Worm (Caenorhabditis elegans) whole organism, late embryonic: Measurements from ENCODE around the gene eor-2.
A peak's percentile ranks its signal among the peaks of the same experiment; 100 is the strongest.

Experiments
- C08G9.2 ChIP-seq: sonication (generic microtip); optimal IDR thresholded peaks from 2 replicates; lab custom pipeline; 2016; ENCODE audit warnings: mild to moderate bottlenecking, missing genetic modification characterization, moderate library complexity, missing compliant biosample characterization
- C38D4.7 ChIP-seq: fragments of 200-800 bp; sonication (Bioruptor generic); optimal IDR thresholded peaks from 2 replicates; lab custom pipeline; 2018; ENCODE audit warnings: mild to moderate bottlenecking, missing genetic modification characterization, moderate library complexity, missing compliant biosample characterization
- F13H6.1 ChIP-seq: sonication (generic microtip); optimal IDR thresholded peaks from 2 replicates; lab custom pipeline; 2016; ENCODE audit warnings: missing genetic modification characterization, missing compliant biosample characterization
- ceh-14 ChIP-seq: sonication (generic microtip); optimal IDR thresholded peaks from 2 replicates; lab custom pipeline; 2016; ENCODE audit warnings: missing genotype, missing genetic modification characterization, missing compliant biosample characterization
- ceh-18 ChIP-seq: sonication (generic microtip); optimal IDR thresholded peaks from 2 replicates; lab custom pipeline; 2016; ENCODE audit warnings: missing genetic modification characterization, missing compliant biosample characterization
- ceh-2 ChIP-seq: sonication (generic microtip); optimal IDR thresholded peaks from 2 replicates; lab custom pipeline; 2016; ENCODE audit warnings: missing genotype, missing genetic modification characterization, missing compliant biosample characterization
- ceh-22 ChIP-seq: sonication (generic microtip); optimal IDR thresholded peaks from 2 replicates; lab custom pipeline; 2017; ENCODE audit warnings: missing biosample characterization, missing genetic modification characterization
- ceh-24 ChIP-seq: sonication (generic microtip); optimal IDR thresholded peaks from 2 replicates; lab custom pipeline; 2016; ENCODE audit warnings: mild to moderate bottlenecking, missing genetic modification characterization, missing compliant biosample characterization
- ceh-31 ChIP-seq: sonication (generic microtip); optimal IDR thresholded peaks from 2 replicates; lab custom pipeline; 2016; ENCODE audit warnings: missing genetic modification characterization, missing compliant biosample characterization
- ceh-34 ChIP-seq: sonication (generic microtip); optimal IDR thresholded peaks from 2 replicates; lab custom pipeline; 2016; ENCODE audit warnings: mild to moderate bottlenecking, missing genetic modification characterization, missing compliant biosample characterization
- ceh-48 ChIP-seq: sonication (generic microtip); optimal IDR thresholded peaks from 2 replicates; lab custom pipeline; 2016; ENCODE audit warnings: missing genetic modification characterization, inconsistent platforms, missing compliant biosample characterization
- ceh-6 ChIP-seq: fragments of 200-800 bp; sonication (Bioruptor generic); optimal IDR thresholded peaks from 2 replicates; lab custom pipeline; 2018; ENCODE audit warnings: mild to moderate bottlenecking, missing genetic modification characterization, missing compliant biosample characterization
- ceh-9 ChIP-seq: sonication (generic microtip); optimal IDR thresholded peaks from 2 replicates; lab custom pipeline; 2016; ENCODE audit warnings: mild to moderate bottlenecking, missing genetic modification characterization, inconsistent platforms, missing compliant biosample characterization
- che-1 ChIP-seq: sonication (generic microtip); optimal IDR thresholded peaks from 2 replicates; lab custom pipeline; 2016; ENCODE audit warnings: mild to moderate bottlenecking, missing genetic modification characterization, missing compliant biosample characterization
- dmd-4 ChIP-seq: sonication (generic microtip); optimal IDR thresholded peaks from 2 replicates; lab custom pipeline; 2016; ENCODE audit warnings: borderline replicate concordance, missing genetic modification characterization, missing compliant biosample characterization
- dve-1 ChIP-seq: sonication (generic microtip); optimal IDR thresholded peaks from 2 replicates; lab custom pipeline; 2017; ENCODE audit warnings: antibody characterized with exemption, mild to moderate bottlenecking, missing genetic modification characterization, missing compliant biosample characterization
- elt-4 ChIP-seq: sonication (generic microtip); optimal IDR thresholded peaks from 2 replicates; lab custom pipeline; 2016; ENCODE audit warnings: missing genetic modification characterization, missing compliant biosample characterization
- eyg-1 ChIP-seq: sonication (generic microtip); optimal IDR thresholded peaks from 2 replicates; lab custom pipeline; 2016; ENCODE audit warnings: missing genotype, missing genetic modification characterization, missing compliant biosample characterization
- fax-1 ChIP-seq: sonication (generic microtip); optimal IDR thresholded peaks from 2 replicates; lab custom pipeline; 2016; ENCODE audit warnings: missing genotype, missing genetic modification characterization, missing compliant biosample characterization
- hlh-30 ChIP-seq: sonication (generic microtip); optimal IDR thresholded peaks from 2 replicates; lab custom pipeline; 2017; ENCODE audit warnings: antibody characterized with exemption, missing genetic modification characterization, missing compliant biosample characterization; ENCODE audit not compliant: insufficient read depth
- hlh-6 ChIP-seq: sonication (generic microtip); optimal IDR thresholded peaks from 2 replicates; lab custom pipeline; 2016; ENCODE audit warnings: missing genotype, missing genetic modification characterization, missing compliant biosample characterization
- lim-6 ChIP-seq: sonication (generic microtip); optimal IDR thresholded peaks from 2 replicates; lab custom pipeline; 2016; ENCODE audit warnings: missing genetic modification characterization, missing compliant biosample characterization
- lin-11 ChIP-seq: fragments of 200-800 bp; sonication (Bioruptor generic); optimal IDR thresholded peaks from 2 replicates; lab custom pipeline; 2018; ENCODE audit warnings: mild to moderate bottlenecking, missing genetic modification characterization, missing compliant biosample characterization
- madf-2 ChIP-seq: sonication (generic microtip); optimal IDR thresholded peaks from 2 replicates; lab custom pipeline; 2017; ENCODE audit warnings: missing genetic modification characterization, missing compliant biosample characterization
- nfya-1 ChIP-seq: sonication (generic microtip); optimal IDR thresholded peaks from 2 replicates; lab custom pipeline; 2017; ENCODE audit warnings: missing genetic modification characterization, mild to moderate bottlenecking, missing compliant biosample characterization, antibody characterized with exemption, moderate library complexity
- nhr-11 ChIP-seq: fragments of 150-350 bp; optimal IDR thresholded peaks from 2 replicates; lab custom pipeline; 2014; ENCODE audit warnings: missing biosample characterization, missing genetic modification characterization
- pag-3 ChIP-seq: sonication (generic microtip); optimal IDR thresholded peaks from 2 replicates; lab custom pipeline; 2016; ENCODE audit warnings: missing compliant biosample characterization, missing genetic modification characterization, borderline replicate concordance
- pat-9 ChIP-seq: fragments of 200-800 bp; sonication (Bioruptor generic); optimal IDR thresholded peaks from 2 replicates; lab custom pipeline; 2018; ENCODE audit warnings: mild to moderate bottlenecking, missing genetic modification characterization, moderate library complexity, missing compliant biosample characterization
- pha-2 ChIP-seq: sonication (generic microtip); optimal IDR thresholded peaks from 2 replicates; lab custom pipeline; 2017; ENCODE audit warnings: mild to moderate bottlenecking, missing genetic modification characterization, missing compliant biosample characterization
- pha-4 ChIP-seq: fragments of 150-350 bp; optimal IDR thresholded peaks from 2 replicates; lab custom pipeline; 2018; ENCODE audit warnings: missing biosample characterization, missing genetic modification reagents, missing genetic modification characterization
- pros-1 ChIP-seq: fragments of 150-350 bp; optimal IDR thresholded peaks from 2 replicates; lab custom pipeline; 2014; ENCODE audit warnings: missing biosample characterization, missing genetic modification reagents, missing genetic modification characterization
- sdc-2 ChIP-seq: sonication (generic microtip); optimal IDR thresholded peaks from 2 replicates; lab custom pipeline; 2016; ENCODE audit warnings: missing genotype, missing genetic modification characterization, missing compliant biosample characterization
- sox-2 ChIP-seq: fragments of 200-800 bp; sonication (Bioruptor generic); IDR thresholded peaks from 2 replicates; pipeline ENCODE4 v1.3.6; 2022; ENCODE audit warnings: missing genetic modification reagents, missing genetic modification characterization, missing compliant biosample characterization
- sox-4 ChIP-seq: sonication (generic microtip); optimal IDR thresholded peaks from 2 replicates; lab custom pipeline; 2017; ENCODE audit warnings: mild to moderate bottlenecking, missing genetic modification characterization, inconsistent platforms, missing compliant biosample characterization
- tbx-2 ChIP-seq: sonication (generic microtip); optimal IDR thresholded peaks from 2 replicates; lab custom pipeline; 2016; ENCODE audit warnings: missing genetic modification characterization, missing compliant biosample characterization
- tbx-7 ChIP-seq: sonication (generic microtip); optimal IDR thresholded peaks from 2 replicates; lab custom pipeline; 2016; ENCODE audit warnings: missing genotype, missing genetic modification characterization, missing compliant biosample characterization
- ttx-3 ChIP-seq: sonication (generic microtip); optimal IDR thresholded peaks from 2 replicates; lab custom pipeline; 2016; ENCODE audit warnings: missing genetic modification reagents, missing genetic modification characterization, missing compliant biosample characterization
- unc-42 ChIP-seq: sonication (generic microtip); optimal IDR thresholded peaks from 2 replicates; lab custom pipeline; 2016; ENCODE audit warnings: missing genotype, missing genetic modification characterization, missing compliant biosample characterization
- zip-5 ChIP-seq: sonication (generic microtip); optimal IDR thresholded peaks from 2 replicates; lab custom pipeline; 2016; ENCODE audit warnings: missing genetic modification characterization, missing compliant biosample characterization
- ztf-16 ChIP-seq: sonication (generic microtip); optimal IDR thresholded peaks from 2 replicates; lab custom pipeline; 2017; ENCODE audit warnings: missing genetic modification characterization, missing compliant biosample characterization

The eor-2 gene

ce11 chrX:14637445-14637844, 34.6 kb downstream of the eor-2 start:
- TF ChIP-seq ceh-9 (tag; lab: Kevin White, UChicago), result no peak
- no peak for TF ChIP-seq hlh-6
- TF ChIP-seq F13H6.1, result no peak
- TF ChIP-seq C08G9.2 (tag; lab: Kevin White, UChicago), result no peak
- no peak for TF ChIP-seq ceh-24
- no peak for TF ChIP-seq fax-1 (tag; lab: Kevin White, UChicago)
- no peak for TF ChIP-seq sdc-2 (tag; lab: Kevin White, UChicago)
- no peak for TF ChIP-seq unc-42 (tag; lab: Kevin White, UChicago)
- TF ChIP-seq ceh-48 (tag; lab: Kevin White, UChicago), result no peak
- TF ChIP-seq elt-4, result no peak
- no peak for TF ChIP-seq lim-6 (tag; lab: Kevin White, UChicago)
- no peak for TF ChIP-seq dmd-4 (tag; lab: Kevin White, UChicago)
- no peak for TF ChIP-seq ceh-2 (tag; lab: Kevin White, UChicago)
- no peak for TF ChIP-seq zip-5 (tag; lab: Kevin White, UChicago)
- no peak for TF ChIP-seq hlh-30 (tag; lab: Kevin White, UChicago)
- TF ChIP-seq sox-4, result no peak
- TF ChIP-seq ceh-6 (GFP tag; lab: Kevin White, UChicago), result no peak
- no peak for TF ChIP-seq lin-11 (tag; lab: Kevin White, UChicago)
- no peak for TF ChIP-seq pha-2 (tag; lab: Kevin White, UChicago)
- no peak for TF ChIP-seq sox-2 (GFP tag; lab: Robert Waterston, UW)

ce11 chrX:14639941-14640340, 37.1 kb downstream of the eor-2 start:
- no peak for TF ChIP-seq F13H6.1
- no peak for TF ChIP-seq madf-2 (tag; lab: Kevin White, UChicago)
- peak; percentile 45 for TF ChIP-seq ceh-14 (tag; lab: Kevin White, UChicago)
- TF ChIP-seq ceh-31 (tag; lab: Kevin White, UChicago), result peak; percentile 62
- TF ChIP-seq pag-3, result peak; percentile 30
- no peak for TF ChIP-seq ztf-16 (tag; lab: Kevin White, UChicago)
- no peak for TF ChIP-seq tbx-7 (tag; lab: Kevin White, UChicago)
- TF ChIP-seq eyg-1 (tag; lab: Kevin White, UChicago), result no peak
- TF ChIP-seq lim-6 (tag; lab: Kevin White, UChicago), result no peak
- no peak for TF ChIP-seq ceh-2 (tag; lab: Kevin White, UChicago)
- TF ChIP-seq dmd-4 (tag; lab: Kevin White, UChicago), result peak; percentile 51
- TF ChIP-seq hlh-6, result no peak
- peak; percentile 30 for TF ChIP-seq tbx-2 (tag; lab: Kevin White, UChicago)
- peak; percentile 33 for TF ChIP-seq ceh-34 (tag; lab: Kevin White, UChicago)
- TF ChIP-seq ceh-22 (tag; lab: Kevin White, UChicago), result no peak
- no peak for TF ChIP-seq pros-1 (tag; lab: Kevin White, UChicago)
- TF ChIP-seq nfya-1, result peak; percentile 35
- TF ChIP-seq unc-42 (tag; lab: Kevin White, UChicago), result peak; percentile 86
- TF ChIP-seq ceh-18 (tag; lab: Kevin White, UChicago), result peak; percentile 79

- TF ChIP-seq ceh-18 (tag; lab: Kevin White, UChicago), result no peak
- no peak for TF ChIP-seq ceh-24
- no peak for TF ChIP-seq unc-42 (tag; lab: Kevin White, UChicago)
- no peak for TF ChIP-seq C38D4.7 (GFP tag; lab: Kevin White, UChicago)
- TF ChIP-seq nhr-11 (tag; lab: Kevin White, UChicago), result no peak
- no peak for TF ChIP-seq dve-1 (tag; lab: Kevin White, UChicago)
- TF ChIP-seq dmd-4 (tag; lab: Kevin White, UChicago), result no peak
- TF ChIP-seq hlh-30 (tag; lab: Kevin White, UChicago), result no peak
- TF ChIP-seq ttx-3 (tag; lab: Kevin White, UChicago), result no peak
- no peak for TF ChIP-seq ceh-2 (tag; lab: Kevin White, UChicago)
- TF ChIP-seq pat-9 (tag; lab: Kevin White, UChicago), result no peak
- TF ChIP-seq ceh-6 (GFP tag; lab: Kevin White, UChicago), result no peak
- TF ChIP-seq ceh-31 (tag; lab: Kevin White, UChicago), result no peak
- no peak for TF ChIP-seq che-1 (tag; lab: Kevin White, UChicago)
- TF ChIP-seq pha-4, result no peak
These were observed 42.6 kb downstream of the eor-2 start, which contains the start of gene F54E4.4 for ce11 chrX:14645392-14645791. F54E4.4 (minus strand) TSS chrX:14645492.
